Fruit fly (Drosophila melanogaster) S2 (cell line): Measurements from ENCODE around the gene PRL-1.

Experiments used
- CG8478 ChIP-seq: fragments of >200 bp; optimal IDR thresholded peaks from 2 replicates; lab custom pipeline; 2018
- CTCF ChIP-seq, 2 experiments: fragments of >200 bp; optimal IDR thresholded peaks; 2 replicates each; lab custom pipeline; 2018

dm6 chr2L:16211159-16211558 lies 46.2 kb downstream of the PRL-1 start, which contains the start of gene CG31819:
- TF ChIP-seq CG8478 (no peak), CTCF (optimal IDR thresholded peaks at IDR 0.05; lab: Kevin White, UChicago) (no peak)
